Worm (Caenorhabditis elegans): Measurements from ENCODE around the gene srsx-16.

Gene srsx-16

ce11 chrIV:5659461-5659860 lies 39.9 kb upstream of the srsx-16 start:
- TF ChIP-seq madf-5 (GFP tag; IDR thresholded peaks at IDR 0.05) (no peak), fos-1 (tag; optimal IDR thresholded peaks at IDR 0.05) (no peak), spr-1 (tag; optimal IDR thresholded peaks at IDR 0.05) (no peak), T20F7.1 (GFP tag; optimal IDR thresholded peaks at IDR 0.05) (no peak), mes-2 (tag; optimal IDR thresholded peaks at IDR 0.05; ENCODE audit: poor library complexity, severe bottlenecking) (peak; percentile 47), lir-3 (tag; optimal IDR thresholded peaks at IDR 0.05) (no peak), nhr-102 (tag; optimal IDR thresholded peaks at IDR 0.05) (no peak), ceh-28 (tag; optimal IDR thresholded peaks at IDR 0.05) (no peak), nhr-41 (GFP tag; IDR thresholded peaks at IDR 0.05) (no peak), hif-1 (tag; optimal IDR thresholded peaks at IDR 0.05) (peak in 1 of 2 experiments; percentile 8), ces-1 (GFP tag; optimal IDR thresholded peaks at IDR 0.05) (no peak), attf-4 (tag; optimal IDR thresholded peaks at IDR 0.05) (no peak), unc-130 (GFP tag; optimal IDR thresholded peaks at IDR 0.05) (no peak), mdl-1 (tag; optimal IDR thresholded peaks at IDR 0.05) (no peak), F49E8.2 (tag; optimal IDR thresholded peaks at IDR 0.05; ENCODE audit: borderline replicate concordance) (no peak), mep-1 (tag; optimal IDR thresholded peaks at IDR 0.05) (no peak), daf-19 (GFP tag; conservative IDR thresholded peaks at IDR 0.05) (no peak), set-16 (GFP tag; IDR thresholded peaks at IDR 0.05) (no peak), lsy-2 (tag; optimal IDR thresholded peaks at IDR 0.05) (no peak), nhr-42 (GFP tag; IDR thresholded peaks at IDR 0.05) (no peak), dpl-1 (GFP tag; optimal IDR thresholded peaks at IDR 0.05) (no peak), zip-2 (tag; optimal IDR thresholded peaks at IDR 0.05) (no peak), aha-1 (tag) (peak; percentile 32), arid-1 (GFP tag; conservative IDR thresholded peaks at IDR 0.05) (no peak), hlh-11 (tag; optimal IDR thresholded peaks at IDR 0.05) (peak; percentile 65), zip-11 (GFP tag; IDR thresholded peaks at IDR 0.05) (no peak), pqm-1 (tag; optimal IDR thresholded peaks at IDR 0.05) (peak; percentile 84), ztf-7 (tag; optimal IDR thresholded peaks at IDR 0.05) (no peak), mdt-29 (GFP tag; IDR thresholded peaks at IDR 0.05) (no peak), nhr-25 (tag; optimal IDR thresholded peaks at IDR 0.05; ENCODE audit: borderline replicate concordance, insufficient read depth) (no peak), vab-7 (GFP tag; IDR thresholded peaks at IDR 0.05) (no peak), php-3 (GFP tag; IDR thresholded peaks at IDR 0.05) (no peak), ZK546.5 (tag; optimal IDR thresholded peaks at IDR 0.05) (no peak), F44E2.7 (GFP tag; IDR thresholded peaks at IDR 0.05) (no peak), lin-15B (tag; optimal IDR thresholded peaks at IDR 0.05) (no peak), nhr-6 (tag; optimal IDR thresholded peaks at IDR 0.05) (no peak), lin-39 (tag; optimal IDR thresholded peaks at IDR 0.05) (no peak), snpc-1.2 (GFP tag; IDR thresholded peaks at IDR 0.05) (no peak), gei-8 (GFP tag; optimal IDR thresholded peaks at IDR 0.05) (no peak), hlh-30 (tag; optimal IDR thresholded peaks at IDR 0.05; ENCODE audit: insufficient read depth) (peak; percentile 10), tra-1 (GFP tag; IDR thresholded peaks at IDR 0.05) (no peak), Y48G9A.11 (GFP tag; IDR thresholded peaks at IDR 0.05) (no peak), ctbp-1 (GFP tag; IDR thresholded peaks at IDR 0.05) (no peak), dmd-6 (GFP tag; IDR thresholded peaks at IDR 0.05) (peak; percentile 90), ceh-62 (tag; optimal IDR thresholded peaks at IDR 0.05) (no peak), Y75B8A.6 (GFP tag; IDR thresholded peaks at IDR 0.05) (no peak), spr-3 (GFP tag; optimal IDR thresholded peaks at IDR 0.05) (no peak), pha-4 (GFP tag; IDR thresholded peaks at IDR 0.05) (no peak), pha-4 (tag; optimal IDR thresholded peaks at IDR 0.05) (no peak), ama-1 (optimal IDR thresholded peaks at IDR 0.05) (no peak), nhr-111 (GFP tag; optimal IDR thresholded peaks at IDR 0.05) (no peak), sdz-12 (GFP tag; optimal IDR thresholded peaks at IDR 0.05) (no peak)

All from whole organism, L4 larva.